Worm (Caenorhabditis elegans): ENCODE measurements around the gene odc-1.

DNA sequence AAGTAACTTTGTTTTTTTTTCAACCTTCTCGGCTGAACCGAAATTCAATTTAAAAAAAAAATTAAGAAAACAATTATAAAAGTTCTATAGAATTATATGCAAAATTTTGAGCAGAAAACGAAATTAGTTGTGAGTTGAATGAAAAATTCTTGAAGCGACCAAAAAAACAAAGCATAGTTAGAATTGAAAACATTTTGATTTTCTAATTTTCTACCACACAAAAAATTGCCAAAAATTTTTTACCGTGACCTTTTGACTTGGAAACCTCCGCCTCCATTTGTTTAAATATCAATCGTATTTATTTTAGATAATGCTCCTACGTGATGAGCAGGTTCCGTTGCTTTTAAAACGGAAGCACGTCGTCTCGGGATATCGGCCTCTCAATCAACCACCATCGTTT, 5.2 kb downstream of the odc-1 start, which contains the start of gene K11C4.2:
- TF ChIP-seq dox-1 (GFP tag; IDR thresholded peaks at IDR 0.05) (no peak), atf-7 (tag; optimal IDR thresholded peaks at IDR 0.05) (no peak), lin-35 (GFP tag; optimal IDR thresholded peaks at IDR 0.05) (no peak), ceh-91 (GFP tag; IDR thresholded peaks at IDR 0.05) (no peak), C06A6.2 (GFP tag; conservative IDR thresholded peaks at IDR 0.05) (no peak), egl-18 (GFP tag; IDR thresholded peaks at IDR 0.05) (no peak)
